Fruit fly (Drosophila melanogaster): ENCODE measurements around the gene Fur1.

Gene Fur1

DNA sequence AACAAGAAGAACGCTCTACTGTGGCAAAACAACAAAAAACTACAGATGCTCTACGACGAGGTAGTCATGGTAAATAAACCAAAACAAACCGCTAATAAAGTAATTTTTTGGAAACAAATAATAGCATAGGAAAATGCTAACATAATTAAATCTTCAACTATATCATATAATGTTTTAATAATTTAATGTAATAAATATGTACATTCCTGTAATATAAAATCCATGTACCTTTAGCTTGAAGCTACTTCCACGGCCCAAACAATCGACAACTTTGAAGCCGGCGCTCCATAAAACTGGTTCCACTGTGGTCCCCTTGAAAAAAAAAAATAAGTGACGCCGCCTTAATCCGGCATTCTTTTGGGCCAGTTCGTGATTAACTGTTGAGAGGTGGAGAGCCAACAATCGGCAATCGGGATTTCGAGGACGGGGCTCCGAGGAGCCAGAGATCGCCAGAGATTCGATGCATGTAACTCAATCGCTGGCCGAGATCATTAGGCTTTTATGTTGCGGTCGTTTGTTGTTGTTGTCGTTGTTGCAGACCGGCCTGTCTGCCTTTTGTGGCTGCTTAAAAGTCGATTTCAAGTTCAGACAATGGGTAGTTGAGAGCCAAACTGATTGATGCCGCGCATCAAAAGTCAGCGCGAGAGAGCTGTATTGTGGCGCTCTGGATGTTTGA, 10.1 kb downstream of the Fur1 start (continued):
- no peak for TF ChIP-seq CG17802 (tag; optimal IDR thresholded peaks at IDR 0.05)
- peak; percentile 48 for TF ChIP-seq caup (GFP tag; optimal IDR thresholded peaks at IDR 0.05; ENCODE audit: severe bottlenecking)
- no peak for TF ChIP-seq Dref (GFP tag; IDR thresholded peaks at IDR 0.05)
- no peak for TF ChIP-seq Side (GFP tag; optimal IDR thresholded peaks at IDR 0.05)
- TF ChIP-seq CG14014 (GFP tag; IDR thresholded peaks at IDR 0.05): peak; percentile 54; the same call in 1 of the 2 replicates
- peak; percentile 27 for TF ChIP-seq CG6813 (GFP tag; optimal IDR thresholded peaks at IDR 0.05)
- TF ChIP-seq h (optimal IDR thresholded peaks at IDR 0.05): no peak
- no peak for TF ChIP-seq CG31365 (tag; optimal IDR thresholded peaks at IDR 0.05)
- TF ChIP-seq CG4854 (GFP tag; optimal IDR thresholded peaks at IDR 0.05): no peak
- peak; percentile 3 for TF ChIP-seq CG6854 (GFP tag; optimal IDR thresholded peaks at IDR 0.05)
- TF ChIP-seq eyg (GFP tag; optimal IDR thresholded peaks at IDR 0.05): no peak
- TF ChIP-seq CG6765 (GFP tag; optimal IDR thresholded peaks at IDR 0.05): no peak
- no peak for TF ChIP-seq gt (GFP tag; IDR thresholded peaks at IDR 0.05)
- no peak for TF ChIP-seq ap (GFP tag; IDR thresholded peaks at IDR 0.05)
- no peak for TF ChIP-seq CG15696 (tag; optimal IDR thresholded peaks at IDR 0.05)
- no peak for TF ChIP-seq jumu (GFP tag; optimal IDR thresholded peaks at IDR 0.05)
- no peak for TF ChIP-seq trh (GFP tag; optimal IDR thresholded peaks at IDR 0.05)
- no peak for TF ChIP-seq CG8765 (GFP tag; IDR thresholded peaks at IDR 0.05)
- no peak for TF ChIP-seq CG2199 (GFP tag; IDR thresholded peaks at IDR 0.05)
- peak; percentile 65 for TF ChIP-seq grau (tag; optimal IDR thresholded peaks at IDR 0.05)
- no peak for TF ChIP-seq bab2 (GFP tag; optimal IDR thresholded peaks at IDR 0.05)
- no peak for TF ChIP-seq sima (GFP tag; optimal IDR thresholded peaks at IDR 0.05)
- peak; percentile 54; the same call in 1 of the 3 replicates for TF ChIP-seq CG11695 (GFP tag; IDR thresholded peaks at IDR 0.05)
- no peak for TF ChIP-seq YL-1 (GFP tag; optimal IDR thresholded peaks at IDR 0.05)
- peak; percentile 71 for TF ChIP-seq CG11504 (tag; optimal IDR thresholded peaks at IDR 0.05)
- no peak for TF ChIP-seq CG3838 (GFP tag; optimal IDR thresholded peaks at IDR 0.05)
- TF ChIP-seq Antp (GFP tag; optimal IDR thresholded peaks at IDR 0.05): no peak
- TF ChIP-seq CrebB (tag; optimal IDR thresholded peaks at IDR 0.05): no peak
- TF ChIP-seq Ets65A (GFP tag): no peak
- no peak for TF ChIP-seq CG15073 (GFP tag; optimal IDR thresholded peaks at IDR 0.05)
- TF ChIP-seq schlank (tag; optimal IDR thresholded peaks at IDR 0.05): no peak
- no peak for TF ChIP-seq org-1 (GFP tag; optimal IDR thresholded peaks at IDR 0.05)
- TF ChIP-seq ro (GFP tag; IDR thresholded peaks at IDR 0.05): no peak
- TF ChIP-seq odd (GFP tag; optimal IDR thresholded peaks at IDR 0.05): no peak
- TF ChIP-seq pan (optimal IDR thresholded peaks at IDR 0.05): no peak
- TF ChIP-seq pan (GFP tag; optimal IDR thresholded peaks at IDR 0.05 in 1 of 2, IDR thresholded peaks at IDR 0.05 in 1 of 2): peak in 1 of 2 experiments; percentile 58
- no peak for TF ChIP-seq Jarid2 (GFP tag; optimal IDR thresholded peaks at IDR 0.05)
- 0 out of 2 replicates have a peak, but pooled peaks have one; percentile 7 for TF ChIP-seq CG10321 (GFP tag; IDR thresholded peaks at IDR 0.05)
- no peak for TF ChIP-seq CG2889 (GFP tag; IDR thresholded peaks at IDR 0.05)
- TF ChIP-seq CG6254 (GFP tag; optimal IDR thresholded peaks at IDR 0.05): no peak
- TF ChIP-seq btn (GFP tag; optimal IDR thresholded peaks at IDR 0.05): no peak
- TF ChIP-seq E2f2 (GFP tag; IDR thresholded peaks at IDR 0.05): peak; percentile 45
- TF ChIP-seq CG34224 (GFP tag; IDR thresholded peaks at IDR 0.05; ENCODE audit: partially characterized antibody): no peak
- no peak for TF ChIP-seq en (GFP tag; optimal IDR thresholded peaks at IDR 0.05)
- no peak for TF ChIP-seq Bgb (GFP tag; IDR thresholded peaks at IDR 0.05; ENCODE audit: partially characterized antibody)
- no peak for TF ChIP-seq B-H2 (GFP tag; optimal IDR thresholded peaks at IDR 0.05)
- TF ChIP-seq CG7745 (tag; optimal IDR thresholded peaks at IDR 0.05): no peak
- TF ChIP-seq CG10959 (GFP tag; IDR thresholded peaks at IDR 0.05): no peak
- peak; percentile 44 for TF ChIP-seq NfI (GFP tag; optimal IDR thresholded peaks at IDR 0.05)
- TF ChIP-seq peb (GFP tag; IDR thresholded peaks at IDR 0.05): no peak
- no peak for TF ChIP-seq Elba2 (GFP tag; optimal IDR thresholded peaks at IDR 0.05)
- peak; percentile 79 for TF ChIP-seq stc (GFP tag; IDR thresholded peaks at IDR 0.05)
